Fruit fly (Drosophila melanogaster): ENCODE measurements around the gene FoxK.

FoxK gene

DNA sequence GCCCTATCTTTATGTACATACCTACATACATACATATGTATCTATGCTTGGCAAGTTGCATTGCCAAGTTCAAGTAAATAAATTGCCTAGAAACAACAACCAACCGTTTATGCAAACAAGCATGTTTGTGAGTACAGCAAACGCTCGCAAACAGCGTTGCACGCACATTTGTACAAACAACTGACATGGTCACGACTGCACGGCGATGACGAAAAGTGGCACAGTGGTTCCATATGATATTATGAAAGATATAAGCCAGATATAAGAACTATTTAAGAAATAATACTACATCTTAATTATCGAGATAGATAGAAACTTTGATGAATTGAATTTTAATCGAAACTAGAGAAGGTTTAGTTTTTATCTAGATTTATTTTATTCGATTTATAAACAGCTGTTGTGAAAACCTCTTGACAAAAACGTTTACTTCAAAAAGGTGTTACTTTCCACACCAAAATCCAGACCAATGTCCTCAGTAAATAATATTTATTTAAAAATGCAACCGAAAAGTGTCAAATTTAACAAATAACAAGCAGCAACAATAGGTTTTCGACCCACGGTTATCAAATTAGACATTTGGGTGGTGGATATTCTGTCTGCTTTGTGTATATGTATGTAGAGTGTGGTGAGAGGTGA lies 30.7 kb downstream of the FoxK start (continued):
- TF ChIP-seq CG18011 (GFP tag; optimal IDR thresholded peaks at IDR 0.05) (peak; percentile 77), CoRest (tag; optimal IDR thresholded peaks at IDR 0.05) (peak; percentile 95), CG9876 (GFP tag; optimal IDR thresholded peaks at IDR 0.05) (peak; percentile 23), ems (GFP tag; optimal IDR thresholded peaks at IDR 0.05) (peak; percentile 87), ftz-f1 (GFP tag; optimal IDR thresholded peaks at IDR 0.05) (no peak), CG2678 (tag; optimal IDR thresholded peaks at IDR 0.05) (peak; percentile 95), maf-S (GFP tag; optimal IDR thresholded peaks at IDR 0.05) (peak; percentile 41), CG6765 (GFP tag; optimal IDR thresholded peaks at IDR 0.05) (peak; percentile 68), CG7372 (GFP tag; IDR thresholded peaks at IDR 0.05) (peak; percentile 72; the same call in 1 of the 2 replicates), mirr (GFP tag; optimal IDR thresholded peaks at IDR 0.05) (peak; percentile 19), CG17385 (GFP tag; optimal IDR thresholded peaks at IDR 0.05) (peak; percentile 91), kah (GFP tag; optimal IDR thresholded peaks at IDR 0.05) (peak; percentile 82), CG16779 (GFP tag; IDR thresholded peaks at IDR 0.05) (no peak), dmrt11E (tag; optimal IDR thresholded peaks at IDR 0.05) (peak; percentile 89), CG31441 (GFP tag; IDR thresholded peaks at IDR 0.05) (peak; percentile 97), Opbp (GFP tag; IDR thresholded peaks at IDR 0.05; ENCODE audit: partially characterized antibody) (no peak), TFAM (GFP tag; optimal IDR thresholded peaks at IDR 0.05) (no peak), CG18262 (tag; optimal IDR thresholded peaks at IDR 0.05) (peak; percentile 98), CG11723 (GFP tag; optimal IDR thresholded peaks at IDR 0.05) (peak; percentile 91), CG7357 (GFP tag; IDR thresholded peaks at IDR 0.05) (no peak; the same call in none of the 3 replicates), YL-1 (GFP tag; optimal IDR thresholded peaks at IDR 0.05) (peak; percentile 81), CG30020 (tag; optimal IDR thresholded peaks at IDR 0.05) (peak; percentile 72), trh (GFP tag; optimal IDR thresholded peaks at IDR 0.05) (peak; percentile 76), CG6854 (GFP tag; optimal IDR thresholded peaks at IDR 0.05) (peak; percentile 76), CG1233 (GFP tag; optimal IDR thresholded peaks at IDR 0.05) (peak; percentile 85), bcd (GFP tag; optimal IDR thresholded peaks at IDR 0.05) (peak; percentile 88), wdn (GFP tag; IDR thresholded peaks at IDR 0.05) (no peak), CG11247 (GFP tag; IDR thresholded peaks at IDR 0.05) (peak; percentile 58; the same call in 1 of the 2 replicates), dati (GFP tag; IDR thresholded peaks at IDR 0.05) (peak; percentile 51; the same call in 1 of the 2 replicates), MTF-1 (GFP tag; optimal IDR thresholded peaks at IDR 0.05; ENCODE audit: borderline replicate concordance) (peak; percentile 76), CG10321 (GFP tag; IDR thresholded peaks at IDR 0.05) (peak; percentile 54; the same call in 1 of the 2 replicates), amos (GFP tag; IDR thresholded peaks at IDR 0.05; ENCODE audit: partially characterized antibody) (no peak), Usf (GFP tag; optimal IDR thresholded peaks at IDR 0.05) (peak; percentile 56), CG7928 (GFP tag; optimal IDR thresholded peaks at IDR 0.05) (peak; percentile 14), CG32772 (GFP tag; IDR thresholded peaks at IDR 0.05) (peak; percentile 59), ci (GFP tag; IDR thresholded peaks at IDR 0.05) (peak; percentile 88), Lim3 (GFP tag; IDR thresholded peaks at IDR 0.05) (peak; percentile 33; the same call in 1 of the 2 replicates), dan (GFP tag; IDR thresholded peaks at IDR 0.05) (no peak; the same call in 1 of the 2 replicates), CG4282 (GFP tag; optimal IDR thresholded peaks at IDR 0.05) (peak; percentile 83), CkIIα-i1 (GFP tag; IDR thresholded peaks at IDR 0.05) (no peak), pho (GFP tag; optimal IDR thresholded peaks at IDR 0.05) (peak; percentile 69), sug (tag; optimal IDR thresholded peaks at IDR 0.05) (peak; percentile 78), bbx (GFP tag; IDR thresholded peaks at IDR 0.05; ENCODE audit: partially characterized antibody) (no peak), NfI (GFP tag; optimal IDR thresholded peaks at IDR 0.05) (peak; percentile 89), Fer2 (tag; optimal IDR thresholded peaks at IDR 0.05) (no peak), Awh (GFP tag; IDR thresholded peaks at IDR 0.05) (peak; percentile 90), CG1832 (GFP tag; optimal IDR thresholded peaks at IDR 0.05) (no peak), CG17568 (GFP tag; optimal IDR thresholded peaks at IDR 0.05) (peak; percentile 77), tio (GFP tag; optimal IDR thresholded peaks at IDR 0.05) (peak; percentile 95)
